Fruit fly (Drosophila melanogaster) whole organism, embryonic: ENCODE data around the gene CG14646.

Source experiments
- ATbp ChIP-seq: fragments of 200-800 bp; sonication (Bioruptor generic); optimal IDR thresholded peaks from 2 replicates; lab custom pipeline; 2017; ENCODE audit warnings: missing biosample characterization, mild to moderate bottlenecking, missing genetic modification characterization, missing genetic modification reagents
- C15 ChIP-seq: fragments of 200-800 bp; sonication (Bioruptor generic); IDR thresholded peaks from 3 replicates; pipeline ENCODE4 v1.3.6; 2022; ENCODE audit warnings: missing biosample characterization, missing genetic modification characterization
- CG10267 ChIP-seq: fragments of 200-800 bp; sonication (Bioruptor generic); optimal IDR thresholded peaks from 2 replicates; lab custom pipeline; 2018; ENCODE audit warnings: missing biosample characterization, mild to moderate bottlenecking, missing genetic modification characterization, moderate library complexity
- CG10431 ChIP-seq: fragments of 200-800 bp; sonication (Bioruptor generic); optimal IDR thresholded peaks from 3 replicates; lab custom pipeline; 2018; ENCODE audit warnings: missing biosample characterization, mild to moderate bottlenecking, missing genetic modification characterization
- CG10654 ChIP-seq: fragments of 200-800 bp; sonication (Bioruptor generic); optimal IDR thresholded peaks from 2 replicates; lab custom pipeline; 2016; ENCODE audit warnings: missing biosample characterization, missing genetic modification characterization
- CG12071 ChIP-seq: fragments of 200-800 bp; sonication (Bioruptor generic); optimal IDR thresholded peaks from 3 replicates; lab custom pipeline; 2018; ENCODE audit warnings: missing biosample characterization, mild to moderate bottlenecking, missing genetic modification characterization
- CG1233 ChIP-seq: fragments of 200-800 bp; sonication (Bioruptor generic); optimal IDR thresholded peaks from 4 replicates; lab custom pipeline; 2018; ENCODE audit warnings: missing biosample characterization, mild to moderate bottlenecking, missing genetic modification characterization
- CG14014 ChIP-seq: fragments of 200-800 bp; sonication (Bioruptor generic); IDR thresholded peaks from 2 replicates; pipeline ENCODE4 v1.3.6; 2022; ENCODE audit warnings: missing biosample characterization, missing genetic modification characterization
- CG14965 ChIP-seq: fragments of 200-800 bp; sonication (Bioruptor generic); optimal IDR thresholded peaks from 2 replicates; lab custom pipeline; 2016; ENCODE audit warnings: missing biosample characterization, missing genetic modification characterization, borderline replicate concordance
- CG17328 ChIP-seq: fragments of 200-800 bp; sonication (Bioruptor generic); IDR thresholded peaks from 2 replicates; pipeline ENCODE4 v1.3.6; 2022; ENCODE audit warnings: missing biosample characterization, missing genetic modification characterization
- CG17912 ChIP-seq: fragments of 200-800 bp; sonication (Bioruptor generic); optimal IDR thresholded peaks from 2 replicates; lab custom pipeline; 2018; ENCODE audit warnings: missing biosample characterization, mild to moderate bottlenecking, missing genetic modification characterization
- CG1792 ChIP-seq: fragments of 200-800 bp; sonication (Bioruptor generic); optimal IDR thresholded peaks from 2 replicates; lab custom pipeline; 2016; ENCODE audit warnings: missing biosample characterization, missing genetic modification characterization
- CG2202 ChIP-seq: fragments of 200-800 bp; sonication (Bioruptor generic); optimal IDR thresholded peaks from 2 replicates; lab custom pipeline; 2018; ENCODE audit warnings: missing biosample characterization, mild to moderate bottlenecking, missing genetic modification characterization
- CG2678 ChIP-seq: fragments of 200-800 bp; sonication (Bioruptor generic); optimal IDR thresholded peaks from 3 replicates; lab custom pipeline; 2019; ENCODE audit warnings: missing biosample characterization, mild to moderate bottlenecking, missing genetic modification characterization, moderate library complexity
- CG30431 ChIP-seq: fragments of 200-800 bp; sonication (Bioruptor generic); optimal IDR thresholded peaks from 2 replicates; lab custom pipeline; 2017; ENCODE audit warnings: missing biosample characterization, missing genetic modification characterization
- CG32767 ChIP-seq: fragments of 200-800 bp; sonication (Bioruptor generic); IDR thresholded peaks from 2 replicates; pipeline ENCODE4 v1.3.6; 2022; ENCODE audit warnings: missing biosample characterization, missing genetic modification characterization
- CG3281 ChIP-seq: fragments of 200-800 bp; sonication (Bioruptor generic); optimal IDR thresholded peaks from 3 replicates; lab custom pipeline; 2017; ENCODE audit warnings: missing biosample characterization, mild to moderate bottlenecking, missing genetic modification characterization
- CG34376 ChIP-seq: fragments of 200-800 bp; sonication (Bioruptor generic); optimal IDR thresholded peaks from 2 replicates; lab custom pipeline; 2018; ENCODE audit warnings: missing biosample characterization, mild to moderate bottlenecking, missing genetic modification characterization
- CG4617 ChIP-seq: fragments of 200-800 bp; sonication (Bioruptor generic); optimal IDR thresholded peaks from 3 replicates; lab custom pipeline; 2016; ENCODE audit warnings: missing biosample characterization, missing genetic modification characterization, borderline replicate concordance
- CG5245 ChIP-seq: fragments of 200-800 bp; sonication (Bioruptor generic); optimal IDR thresholded peaks from 3 replicates; lab custom pipeline; 2016; ENCODE audit warnings: missing biosample characterization, missing genetic modification characterization
- CG6683 ChIP-seq: fragments of 200-800 bp; sonication (Bioruptor generic); optimal IDR thresholded peaks from 2 replicates; lab custom pipeline; 2017; ENCODE audit warnings: missing biosample characterization, mild to moderate bottlenecking, missing genetic modification characterization, missing genetic modification reagents
- CG6689 ChIP-seq: fragments of 200-800 bp; sonication (Bioruptor generic); IDR thresholded peaks from 2 replicates; pipeline ENCODE4 v1.3.6; 2022; ENCODE audit warnings: missing biosample characterization, missing genetic modification characterization
- CG9437 ChIP-seq: fragments of 200-800 bp; sonication (Bioruptor generic); optimal IDR thresholded peaks from 2 replicates; lab custom pipeline; 2018; ENCODE audit warnings: missing biosample characterization, mild to moderate bottlenecking, missing genetic modification characterization
- D19B ChIP-seq: fragments of 200-800 bp; sonication (Bioruptor generic); optimal IDR thresholded peaks from 2 replicates; lab custom pipeline; 2017; ENCODE audit warnings: missing biosample characterization, mild to moderate bottlenecking, missing genetic modification characterization
- Dek ChIP-seq: fragments of 200-800 bp; sonication (Bioruptor generic); optimal IDR thresholded peaks from 3 replicates; lab custom pipeline; 2019; ENCODE audit warnings: missing biosample characterization, mild to moderate bottlenecking, missing genetic modification characterization, moderate library complexity
- Doc2 ChIP-seq: fragments of 200-800 bp; sonication (Bioruptor generic); IDR thresholded peaks from 2 replicates; pipeline ENCODE4 v1.3.6; 2022; ENCODE audit warnings: missing biosample characterization, missing genetic modification characterization
- Doc3 ChIP-seq: fragments of 200-800 bp; sonication (Bioruptor generic); IDR thresholded peaks from 3 replicates; pipeline ENCODE4 v1.3.6; 2022; ENCODE audit warnings: missing biosample characterization, missing genetic modification characterization; ENCODE audit not compliant: partially characterized antibody
- Ets97D ChIP-seq: fragments of 200-800 bp; sonication (Bioruptor generic); optimal IDR thresholded peaks from 3 replicates; lab custom pipeline; 2016; ENCODE audit warnings: missing biosample characterization, missing genetic modification characterization
- Fer2 ChIP-seq: fragments of 200-800 bp; sonication (Bioruptor generic); optimal IDR thresholded peaks from 2 replicates; lab custom pipeline; 2018; ENCODE audit warnings: missing biosample characterization, mild to moderate bottlenecking, missing genetic modification characterization, moderate library complexity
- Fer3 ChIP-seq: fragments of 200-800 bp; sonication (Bioruptor generic); optimal IDR thresholded peaks from 2 replicates; lab custom pipeline; 2018; ENCODE audit warnings: missing biosample characterization, mild to moderate bottlenecking, missing genetic modification characterization, moderate library complexity
- Mes4 ChIP-seq: fragments of 200-800 bp; sonication (Bioruptor generic); optimal IDR thresholded peaks from 2 replicates; lab custom pipeline; 2016; ENCODE audit warnings: missing biosample characterization, missing genetic modification characterization
- Oaz ChIP-seq: fragments of 200-800 bp; sonication (Bioruptor generic); IDR thresholded peaks from 2 replicates; pipeline ENCODE4 v1.3.6; 2022; ENCODE audit warnings: missing biosample characterization, missing genetic modification characterization
- Sry-δ ChIP-seq: fragments of 200-800 bp; sonication (Bioruptor generic); optimal IDR thresholded peaks from 2 replicates; lab custom pipeline; 2016; ENCODE audit warnings: missing biosample characterization, missing genetic modification characterization
- az2 ChIP-seq: fragments of 200-800 bp; sonication (Bioruptor generic); optimal IDR thresholded peaks from 3 replicates; lab custom pipeline; 2016; ENCODE audit warnings: missing biosample characterization, missing genetic modification characterization
- bbx ChIP-seq: fragments of 200-800 bp; sonication (Bioruptor generic); IDR thresholded peaks from 2 replicates; pipeline ENCODE4 v1.3.6; 2022; ENCODE audit warnings: missing biosample characterization, missing genetic modification characterization; ENCODE audit not compliant: partially characterized antibody
- cg ChIP-seq: fragments of 200-800 bp; sonication (Bioruptor generic); optimal IDR thresholded peaks from 3 replicates; lab custom pipeline; 2019; ENCODE audit warnings: missing biosample characterization, mild to moderate bottlenecking, missing genetic modification characterization, moderate library complexity
- danr ChIP-seq: fragments of 200-800 bp; sonication (Bioruptor generic); IDR thresholded peaks from 2 replicates; pipeline ENCODE4 v1.3.6; 2022; ENCODE audit warnings: missing biosample characterization, missing genetic modification characterization
- dm ChIP-seq: fragments of 200-800 bp; sonication (Bioruptor generic); optimal IDR thresholded peaks from 3 replicates; lab custom pipeline; 2016; ENCODE audit warnings: missing biosample characterization, missing genetic modification characterization
- eve ChIP-seq, 2 experiments: fragments of >200 bp; optimal IDR thresholded peaks; 2 replicates each; lab custom pipeline; 2017; ENCODE audit warnings: missing biosample characterization in 2 of 2, missing genetic modification characterization in 2 of 2
- gcm ChIP-seq: fragments of 200-800 bp; sonication (Bioruptor generic); optimal IDR thresholded peaks from 2 replicates; lab custom pipeline; 2019; ENCODE audit warnings: missing biosample characterization, mild to moderate bottlenecking, missing genetic modification characterization, moderate library complexity
- grn ChIP-seq: fragments of 200-800 bp; sonication (Bioruptor generic); optimal IDR thresholded peaks from 3 replicates; lab custom pipeline; 2017; ENCODE audit warnings: missing biosample characterization, missing genetic modification characterization
- ind ChIP-seq: fragments of 200-800 bp; sonication (Bioruptor generic); optimal IDR thresholded peaks from 3 replicates; lab custom pipeline; 2016; ENCODE audit warnings: missing biosample characterization, missing genetic modification characterization
- kah ChIP-seq: fragments of 200-800 bp; sonication (Bioruptor generic); optimal IDR thresholded peaks from 2 replicates; lab custom pipeline; 2018; ENCODE audit warnings: missing biosample characterization, mild to moderate bottlenecking, missing genetic modification characterization
- lilli ChIP-seq: fragments of 200-800 bp; sonication (Bioruptor generic); optimal IDR thresholded peaks from 3 replicates; lab custom pipeline; 2016; ENCODE audit warnings: missing biosample characterization, missing genetic modification characterization
- otp ChIP-seq: fragments of 200-800 bp; sonication (Bioruptor generic); IDR thresholded peaks from 3 replicates; pipeline ENCODE4, ENCODE4 v1.3.6; 2022; ENCODE audit warnings: missing biosample characterization, missing genetic modification characterization
- phol ChIP-seq: fragments of 200-800 bp; sonication (Bioruptor generic); optimal IDR thresholded peaks from 3 replicates; lab custom pipeline; 2018; ENCODE audit warnings: missing biosample characterization, mild to moderate bottlenecking, missing genetic modification characterization, moderate library complexity
- prd ChIP-seq, 3 experiments: fragments of >200 bp in 2 of 3; fragments of 200-800 bp in 1 of 3; sonication (Bioruptor generic) in 1 of 3; optimal IDR thresholded peaks in 2 of 3; IDR thresholded peaks in 1 of 3; 2 replicates in 2 of 3; 3 replicates in 1 of 3; pipeline versions ENCODE4 v1.3.6 to Lab custom; 2017 to 2022; ENCODE audit warnings: missing biosample characterization in 1 of 3, missing genetic modification characterization in 1 of 3
- pum ChIP-seq: fragments of 200-800 bp; sonication (Bioruptor generic); optimal IDR thresholded peaks from 2 replicates; lab custom pipeline; 2016; ENCODE audit warnings: missing biosample characterization, missing genetic modification characterization
- rib ChIP-seq: fragments of 200-800 bp; sonication (Bioruptor generic); IDR thresholded peaks from 2 replicates; pipeline ENCODE4 v1.3.6; 2022; ENCODE audit warnings: missing biosample characterization, missing genetic modification characterization
- sima ChIP-seq: fragments of 200-800 bp; sonication (Bioruptor generic); optimal IDR thresholded peaks from 2 replicates; lab custom pipeline; 2016; ENCODE audit warnings: missing biosample characterization, missing genetic modification characterization

CG14646 gene

DNA sequence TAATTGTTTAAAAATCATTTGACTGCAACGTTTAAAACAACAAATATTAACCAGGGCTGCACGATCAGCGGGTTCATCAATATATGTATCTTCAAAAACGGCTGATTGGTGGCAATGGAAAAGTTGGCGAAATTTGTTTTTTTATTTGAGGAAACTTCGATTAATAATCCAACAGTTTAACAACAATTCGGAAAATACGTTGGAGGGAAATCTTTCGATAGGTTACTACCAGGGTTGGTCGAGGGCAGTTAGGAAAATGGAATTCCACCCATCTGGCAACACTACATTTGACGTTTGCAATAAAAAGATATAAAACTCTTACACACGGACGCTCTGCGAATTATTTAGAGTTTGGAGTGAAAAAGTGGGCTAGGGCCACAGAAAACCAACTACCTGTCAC lies 46.9 kb downstream of the CG14646 start, which contains the start of the genes Lipt2 and CG14650 (continued):
- TF ChIP-seq grn: no peak
- TF ChIP-seq phol (tag; lab: Kevin White, UChicago): peak; percentile 81
- TF ChIP-seq CG30431 (GFP tag; lab: Kevin White, UChicago): no peak
- peak; percentile 26; the same call in 1 of the 2 replicates for TF ChIP-seq CG14014
- TF ChIP-seq cg (GFP tag; lab: Kevin White, UChicago): no peak
- TF ChIP-seq CG1233 (GFP tag; lab: Kevin White, UChicago): no peak
- TF ChIP-seq CG10654 (GFP tag; lab: Kevin White, UChicago): peak; percentile 42
- TF ChIP-seq CG4617: peak; percentile 98
- TF ChIP-seq Mes4: peak; percentile 47
- TF ChIP-seq Oaz (GFP tag; lab: Robert Waterston, UW): no peak
- TF ChIP-seq danr (GFP tag; lab: Robert Waterston, UW): no peak
- TF ChIP-seq dm: peak; percentile 68
- TF ChIP-seq rib (GFP tag; lab: Robert Waterston, UW): no peak
- TF ChIP-seq ind (GFP tag; lab: Kevin White, UChicago): peak; percentile 60
- peak; percentile 47 for TF ChIP-seq CG1792 (GFP tag; lab: Kevin White, UChicago)
- TF ChIP-seq az2 (GFP tag; lab: Kevin White, UChicago): peak; percentile 47
- no peak for TF ChIP-seq CG5245
- TF ChIP-seq lilli: peak; percentile 85
- TF ChIP-seq Dek (tag; lab: Kevin White, UChicago): no peak
- peak; percentile 37 for TF ChIP-seq CG2202 (tag; lab: Kevin White, UChicago)
- 0 out of 2 replicates have a peak, but pooled peaks have one; percentile 25 for TF ChIP-seq CG17328 (GFP tag; lab: Robert Waterston, UW)
- TF ChIP-seq eve (GFP tag; optimal IDR thresholded peaks at IDR 0.05; lab: Kevin White, UChicago): no peak
- TF ChIP-seq CG32767: no peak
- TF ChIP-seq Fer3 (tag; lab: Kevin White, UChicago): peak; percentile 15
- no peak for TF ChIP-seq prd (optimal IDR thresholded peaks at IDR 0.05; lab: Kevin White, UChicago)
- peak; percentile 38; the same call in 2 of the 3 replicates for TF ChIP-seq prd (GFP tag; IDR thresholded peaks at IDR 0.05; lab: Robert Waterston, UW)
- 0 out of 3 replicates have a peak, but pooled peaks have one; percentile 38 for TF ChIP-seq otp (GFP tag; lab: Robert Waterston, UW)
- TF ChIP-seq D19B (GFP tag; lab: Kevin White, UChicago): no peak
- peak; percentile 90 for TF ChIP-seq CG3281 (GFP tag; lab: Kevin White, UChicago)
- no peak for TF ChIP-seq CG6683 (GFP tag; lab: Kevin White, UChicago)
- TF ChIP-seq CG12071 (GFP tag; lab: Kevin White, UChicago): no peak
- TF ChIP-seq Doc3 (GFP tag; lab: Robert Waterston, UW): peak; percentile 56
- TF ChIP-seq gcm (GFP tag; lab: Kevin White, UChicago): peak; percentile 36
- no peak for TF ChIP-seq C15 (GFP tag; lab: Robert Waterston, UW)
- TF ChIP-seq kah (GFP tag; lab: Kevin White, UChicago): no peak
- TF ChIP-seq CG14965 (GFP tag; lab: Kevin White, UChicago): no peak
- peak; percentile 80 for TF ChIP-seq Sry-δ
- no peak for TF ChIP-seq ATbp (GFP tag; lab: Kevin White, UChicago)
- TF ChIP-seq Ets97D (GFP tag; lab: Kevin White, UChicago): peak; percentile 78
- peak; percentile 1 for TF ChIP-seq CG17912
- TF ChIP-seq CG10431 (GFP tag; lab: Kevin White, UChicago): no peak
- TF ChIP-seq sima (GFP tag; lab: Kevin White, UChicago): peak; percentile 14
- 0 out of 2 replicates have a peak, but pooled peaks have one; percentile 13 for TF ChIP-seq bbx (GFP tag; lab: Robert Waterston, UW)
- peak; percentile 46 for TF ChIP-seq CG34376
- TF ChIP-seq CG9437 (GFP tag; lab: Kevin White, UChicago): peak; percentile 54
- TF ChIP-seq Fer2 (tag; lab: Kevin White, UChicago): no peak
- TF ChIP-seq Doc2 (GFP tag; lab: Robert Waterston, UW): no peak
- TF ChIP-seq pum (GFP tag; lab: Kevin White, UChicago): peak; percentile 61
- peak; percentile 55 for TF ChIP-seq CG6689
- TF ChIP-seq CG2678 (tag; lab: Kevin White, UChicago): no peak
- TF ChIP-seq CG10267 (tag; lab: Kevin White, UChicago): peak; percentile 60
